Fruit fly (Drosophila melanogaster): ENCODE data around the gene CG9281.
A peak's percentile ranks its signal among the peaks of the same experiment; 100 is the strongest.

The CG9281 gene

DNA sequence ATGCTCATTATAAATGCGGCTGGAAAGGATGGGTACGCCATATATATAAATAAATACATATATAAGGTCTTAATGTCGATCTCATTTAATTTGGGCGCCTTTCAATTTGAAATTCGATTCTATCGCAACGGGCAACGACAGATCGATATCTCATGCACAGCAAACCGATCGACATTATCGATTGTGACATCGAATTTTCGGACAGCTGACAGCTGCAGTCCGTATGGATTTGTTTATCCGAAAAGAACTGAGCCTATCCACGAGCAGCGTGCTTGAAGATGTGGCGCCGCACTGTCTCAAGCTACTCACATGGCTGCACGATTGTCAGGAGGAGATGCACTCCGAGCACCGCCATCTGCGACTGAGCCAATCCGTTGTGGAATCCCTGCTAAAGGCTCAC, 21.6 kb upstream of the CG9281 start, which contains the start of gene CG8191 (continued):
- TF ChIP-seq Myb (GFP tag; optimal IDR thresholded peaks at IDR 0.05): peak; percentile 34
- peak; percentile 44 for TF ChIP-seq pzg (GFP tag; optimal IDR thresholded peaks at IDR 0.05)
- no peak for TF ChIP-seq lilli (GFP tag; optimal IDR thresholded peaks at IDR 0.05)
- peak; percentile 72 for TF ChIP-seq amos (GFP tag; IDR thresholded peaks at IDR 0.05; ENCODE audit: partially characterized antibody)
- no peak for TF ChIP-seq CG11085 (GFP tag; IDR thresholded peaks at IDR 0.05)
- TF ChIP-seq CrebB (tag; optimal IDR thresholded peaks at IDR 0.05): no peak
- TF ChIP-seq crp (GFP tag; optimal IDR thresholded peaks at IDR 0.05): peak in 1 of 2 experiments; percentile 82
- TF ChIP-seq CG3281 (GFP tag; optimal IDR thresholded peaks at IDR 0.05): no peak
- TF ChIP-seq exex (tag; optimal IDR thresholded peaks at IDR 0.05): no peak
- no peak for TF ChIP-seq sug (tag; optimal IDR thresholded peaks at IDR 0.05)
- no peak for TF ChIP-seq CG10209 (GFP tag; optimal IDR thresholded peaks at IDR 0.05)
- peak; percentile 71 for TF ChIP-seq unc-4 (GFP tag; IDR thresholded peaks at IDR 0.05; ENCODE audit: partially characterized antibody)
- peak; percentile 88 for TF ChIP-seq CG3995 (GFP tag; optimal IDR thresholded peaks at IDR 0.05)
- TF ChIP-seq CG6791 (GFP tag; IDR thresholded peaks at IDR 0.05; ENCODE audit: partially characterized antibody): peak; percentile 86
- no peak for TF ChIP-seq CG5245 (GFP tag; optimal IDR thresholded peaks at IDR 0.05)
- no peak for TF ChIP-seq Fer2 (tag; optimal IDR thresholded peaks at IDR 0.05)
- TF ChIP-seq ato (GFP tag; IDR thresholded peaks at IDR 0.05; ENCODE audit: partially characterized antibody): peak; percentile 82
- TF ChIP-seq salm (tag; optimal IDR thresholded peaks at IDR 0.05): no peak
- no peak for TF ChIP-seq Awh (GFP tag; IDR thresholded peaks at IDR 0.05)
- peak; percentile 75; the same call in 2 of the 3 replicates for TF ChIP-seq mld (GFP tag; IDR thresholded peaks at IDR 0.05; ENCODE audit: partially characterized antibody)
- TF ChIP-seq usp (GFP tag; optimal IDR thresholded peaks at IDR 0.05): no peak
- TF ChIP-seq MBD-R2 (GFP tag; IDR thresholded peaks at IDR 0.05): peak; percentile 70
- peak; percentile 82 for TF ChIP-seq Dref (GFP tag; IDR thresholded peaks at IDR 0.05)
- TF ChIP-seq sna (GFP tag; IDR thresholded peaks at IDR 0.05; ENCODE audit: partially characterized antibody): peak; percentile 62
- no peak for TF ChIP-seq eve (GFP tag; optimal IDR thresholded peaks at IDR 0.05)
- peak; percentile 68 for TF ChIP-seq CG16813 (GFP tag; IDR thresholded peaks at IDR 0.05; ENCODE audit: partially characterized antibody)
- no peak for TF ChIP-seq vvl (GFP tag; IDR thresholded peaks at IDR 0.05)
- peak; percentile 86 for TF ChIP-seq zen2 (GFP tag; IDR thresholded peaks at IDR 0.05; ENCODE audit: partially characterized antibody)
- TF ChIP-seq CG13287 (GFP tag; IDR thresholded peaks at IDR 0.05; ENCODE audit: partially characterized antibody): peak; percentile 77
- TF ChIP-seq HLH4C (GFP tag; IDR thresholded peaks at IDR 0.05; ENCODE audit: partially characterized antibody): peak; percentile 82
- peak; percentile 45; the same call in 1 of the 2 replicates for TF ChIP-seq CG2129 (GFP tag; IDR thresholded peaks at IDR 0.05; ENCODE audit: partially characterized antibody)
- peak; percentile 6 for TF ChIP-seq CG17829 (tag; optimal IDR thresholded peaks at IDR 0.05)
- no peak for TF ChIP-seq sob (GFP tag; IDR thresholded peaks at IDR 0.05)
- TF ChIP-seq Side (GFP tag; optimal IDR thresholded peaks at IDR 0.05): no peak
- TF ChIP-seq knrl (GFP tag; IDR thresholded peaks at IDR 0.05; ENCODE audit: partially characterized antibody): peak; percentile 44; the same call in 2 of the 3 replicates
- TF ChIP-seq Sry-δ (GFP tag; optimal IDR thresholded peaks at IDR 0.05): peak; percentile 32
- TF ChIP-seq BEAF-32 (GFP tag; optimal IDR thresholded peaks at IDR 0.05): peak; percentile 68
- TF ChIP-seq nau (GFP tag; optimal IDR thresholded peaks at IDR 0.05): no peak
- peak; percentile 50 for TF ChIP-seq MESR4 (GFP tag; optimal IDR thresholded peaks at IDR 0.05)
- TF ChIP-seq hbn (GFP tag; IDR thresholded peaks at IDR 0.05; ENCODE audit: partially characterized antibody): peak; percentile 69
- TF ChIP-seq CG14860 (GFP tag; IDR thresholded peaks at IDR 0.05; ENCODE audit: partially characterized antibody): peak; percentile 38; the same call in 2 of the 3 replicates
- no peak for TF ChIP-seq dimm (GFP tag; IDR thresholded peaks at IDR 0.05)
- TF ChIP-seq Dll (GFP tag; IDR thresholded peaks at IDR 0.05; ENCODE audit: partially characterized antibody): peak; percentile 74; the same call in 3 of the 4 replicates
- TF ChIP-seq Doc3 (GFP tag; IDR thresholded peaks at IDR 0.05; ENCODE audit: partially characterized antibody): peak; percentile 72
- no peak for TF ChIP-seq ems (GFP tag; optimal IDR thresholded peaks at IDR 0.05)
- no peak for TF ChIP-seq CG6689 (GFP tag; IDR thresholded peaks at IDR 0.05)
- peak; percentile 84 for TF ChIP-seq tna (GFP tag; IDR thresholded peaks at IDR 0.05; ENCODE audit: partially characterized antibody)
- peak; percentile 72 for TF ChIP-seq CG2116 (GFP tag; optimal IDR thresholded peaks at IDR 0.05)

Measured in whole organism, embryonic.